Fruit fly (Drosophila melanogaster) whole organism, prepupa: ENCODE measurements around the gene Nha1.

Experiments
- CG1621 ChIP-seq: fragments of 200-800 bp; sonication (Bioruptor generic); optimal IDR thresholded peaks from 3 replicates; lab custom pipeline; 2018; ENCODE audit warnings: missing biosample characterization, mild to moderate bottlenecking, missing genetic modification characterization
- CG16779 ChIP-seq: fragments of 200-800 bp; sonication (Bioruptor generic); optimal IDR thresholded peaks from 3 replicates; lab custom pipeline; 2017; ENCODE audit warnings: missing biosample characterization, mild to moderate bottlenecking, missing genetic modification characterization
- CG34406 ChIP-seq: fragments of 200-800 bp; sonication (Bioruptor generic); optimal IDR thresholded peaks from 3 replicates; lab custom pipeline; 2016; ENCODE audit warnings: missing biosample characterization, missing genetic modification characterization
- CG3919 ChIP-seq: fragments of 200-800 bp; sonication (Bioruptor generic); optimal IDR thresholded peaks from 3 replicates; lab custom pipeline; 2016; ENCODE audit warnings: missing biosample characterization, missing genetic modification characterization
- CG6276 ChIP-seq: fragments of 200-800 bp; sonication (Bioruptor generic); optimal IDR thresholded peaks from 2 replicates; lab custom pipeline; 2017; ENCODE audit warnings: missing biosample characterization, mild to moderate bottlenecking, missing genetic modification characterization
- Eip75B ChIP-seq: fragments of 200-800 bp; sonication (Bioruptor generic); optimal IDR thresholded peaks from 3 replicates; lab custom pipeline; 2016; ENCODE audit warnings: missing biosample characterization, missing genetic modification characterization
- Eip78C ChIP-seq: fragments of 200-800 bp; sonication (Bioruptor generic); peaks from one replicate; lab custom pipeline; 2016; ENCODE audit warnings: missing biosample characterization, missing genetic modification characterization
- Hr39 ChIP-seq: fragments of 200-800 bp; sonication (Bioruptor generic); optimal IDR thresholded peaks from 2 replicates; lab custom pipeline; 2016; ENCODE audit warnings: missing biosample characterization, missing genetic modification characterization
- Sox15 ChIP-seq: fragments of 200-800 bp; sonication (Bioruptor generic); optimal IDR thresholded peaks from 3 replicates; lab custom pipeline; 2016; ENCODE audit warnings: missing biosample characterization, missing genetic modification characterization
- cyc ChIP-seq: fragments of 200-800 bp; sonication (Bioruptor generic); optimal IDR thresholded peaks from 3 replicates; lab custom pipeline; 2016; ENCODE audit warnings: missing biosample characterization, missing genetic modification characterization
- spab ChIP-seq: fragments of 200-800 bp; sonication (Bioruptor generic); optimal IDR thresholded peaks from 2 replicates; lab custom pipeline; 2017; ENCODE audit warnings: missing biosample characterization, mild to moderate bottlenecking, missing genetic modification characterization, missing genetic modification reagents

DNA sequence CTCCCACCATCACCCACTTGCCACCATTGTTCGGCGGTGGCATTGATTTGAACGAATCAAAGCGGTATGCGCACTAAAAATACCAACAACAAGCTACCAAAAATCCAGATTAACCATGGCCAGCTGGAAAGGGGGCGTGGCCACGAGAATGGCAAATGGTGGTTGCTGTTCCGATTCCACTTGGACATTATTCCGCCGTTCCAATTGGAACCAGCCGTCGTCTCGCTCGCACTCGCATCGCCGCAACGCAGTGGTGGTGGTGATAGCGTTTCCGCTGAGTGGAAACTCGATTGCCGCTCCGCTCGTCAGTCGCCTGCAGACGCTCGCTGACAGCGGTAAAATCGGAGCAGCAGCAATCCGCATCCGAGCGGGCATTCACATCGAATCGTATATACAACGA is 48.6 kb downstream of the Nha1 start, which contains the start of gene sens-2:
- TF ChIP-seq CG34406 (GFP tag; lab: Kevin White, UChicago) (peak; percentile 20), spab (GFP tag; lab: Kevin White, UChicago) (no peak), Hr39 (no peak), CG16779 (tag; lab: Kevin White, UChicago) (no peak), Eip78C (GFP tag; lab: Kevin White, UChicago) (no peak), Sox15 (GFP tag; lab: Kevin White, UChicago) (no peak), CG6276 (GFP tag; lab: Kevin White, UChicago) (no peak), cyc (GFP tag; lab: Kevin White, UChicago) (no peak), Eip75B (no peak), CG3919 (GFP tag; lab: Kevin White, UChicago) (no peak), CG1621 (tag; lab: Kevin White, UChicago) (no peak)
